Worm (Caenorhabditis elegans) whole organism, young adult: ENCODE measurements around the gene trm-1.

Source experiments
- let-526 ChIP-seq: fragments of 200-800 bp; sonication (Bioruptor generic); IDR thresholded peaks from 2 replicates; pipeline ENCODE4 v1.3.6; 2022; ENCODE audit warnings: missing genetic modification reagents, missing genetic modification characterization, missing compliant biosample characterization
- snpc-4 ChIP-seq, 5 experiments: fragments of 150-350 bp in 1 of 5; sonication (generic microtip) in 4 of 5; optimal IDR thresholded peaks; 2 replicates each; lab custom pipeline; 2014 to 2018; ENCODE audit warnings: missing genetic modification characterization in 5 of 5, missing biosample characterization in 3 of 5, antibody characterized with exemption in 2 of 5, mild to moderate bottlenecking in 2 of 5, missing compliant biosample characterization in 2 of 5, missing genotype in 2 of 5, moderate library complexity in 2 of 5, missing genetic modification reagents in 1 of 5
- unc-130 ChIP-seq: sonication (generic microtip); optimal IDR thresholded peaks from 2 replicates; lab custom pipeline; 2016; ENCODE audit warnings: missing genetic modification reagents, missing genetic modification characterization, missing compliant biosample characterization

DNA sequence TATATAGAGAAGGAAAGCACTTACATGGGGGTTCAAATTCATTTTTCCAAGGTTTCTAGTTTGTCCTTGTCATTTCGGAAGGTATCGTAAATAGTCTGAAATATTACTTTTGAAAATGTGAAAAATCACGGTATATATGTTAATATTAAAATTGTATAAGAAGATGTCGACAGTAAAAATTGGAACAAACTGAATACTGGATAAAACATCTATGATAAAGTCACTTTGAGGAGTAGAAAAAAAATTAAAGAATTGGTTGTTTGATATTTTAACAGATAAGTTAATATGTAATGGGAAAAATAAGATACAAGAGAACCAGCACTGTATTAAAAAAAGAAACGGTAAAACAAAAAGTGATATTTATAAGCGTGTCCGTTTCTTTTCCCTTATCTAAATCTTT, 41.0 kb upstream of the trm-1 start, which contains the start of gene nep-21:
- TF ChIP-seq snpc-4 (GFP tag; optimal IDR thresholded peaks at IDR 0.05; lab: Kevin White, UChicago) (no peak), snpc-4 (tag; optimal IDR thresholded peaks at IDR 0.05; lab: Kevin White, UChicago) (no peak), let-526 (GFP tag; lab: Robert Waterston, UW) (no peak), unc-130 (GFP tag; lab: Kevin White, UChicago) (no peak)
